Worm (Caenorhabditis elegans): ENCODE results near the gene C28A5.6.

- no peak for TF ChIP-seq nhr-76 (tag; optimal IDR thresholded peaks at IDR 0.05)
- TF ChIP-seq nhr-28 (tag; optimal IDR thresholded peaks at IDR 0.05), result no peak
- TF ChIP-seq sptf-1 (tag; optimal IDR thresholded peaks at IDR 0.05), result no peak
- no peak for TF ChIP-seq elt-3 (tag; optimal IDR thresholded peaks at IDR 0.05)
- no peak for TF ChIP-seq lsy-2 (tag; optimal IDR thresholded peaks at IDR 0.05)
- TF ChIP-seq ztf-11 (tag; optimal IDR thresholded peaks at IDR 0.05), result no peak
- TF ChIP-seq blmp-1 (tag; optimal IDR thresholded peaks at IDR 0.05), result no peak
- no peak for TF ChIP-seq snpc-4 (tag; optimal IDR thresholded peaks at IDR 0.05)
- TF ChIP-seq elt-1 (tag; optimal IDR thresholded peaks at IDR 0.05; ENCODE audit: borderline replicate concordance, insufficient read depth), result no peak
- no peak for TF ChIP-seq unc-62 (GFP tag; optimal IDR thresholded peaks at IDR 0.05)
- no peak for TF ChIP-seq unc-39 (tag; optimal IDR thresholded peaks at IDR 0.05)
- TF ChIP-seq lin-32 (GFP tag; optimal IDR thresholded peaks at IDR 0.05), result no peak
- TF ChIP-seq ces-1 (GFP tag; optimal IDR thresholded peaks at IDR 0.05), result no peak
Observed at ce11 chrIII:4381343-4381742, 48.0 kb downstream of the C28A5.6 start, which contains the start of gene pals-27.

Data from whole organism, mixed stage, embryonic.